Worm (Caenorhabditis elegans): ENCODE results near the gene T12A7.2.

ce11 chrIV:11795964-11796363 is 35.1 kb upstream of the T12A7.2 start:
- no peak for TF ChIP-seq W03F9.2 (tag; optimal IDR thresholded peaks at IDR 0.05)
- no peak for TF ChIP-seq him-1 (tag; optimal IDR thresholded peaks at IDR 0.05)
- no peak for TF ChIP-seq dao-5 (tag; optimal IDR thresholded peaks at IDR 0.05)

Data from whole organism, L4/young adult.